Fruit fly (Drosophila melanogaster): Measurements from ENCODE around the gene CtsK1.

CtsK1 gene

DNA sequence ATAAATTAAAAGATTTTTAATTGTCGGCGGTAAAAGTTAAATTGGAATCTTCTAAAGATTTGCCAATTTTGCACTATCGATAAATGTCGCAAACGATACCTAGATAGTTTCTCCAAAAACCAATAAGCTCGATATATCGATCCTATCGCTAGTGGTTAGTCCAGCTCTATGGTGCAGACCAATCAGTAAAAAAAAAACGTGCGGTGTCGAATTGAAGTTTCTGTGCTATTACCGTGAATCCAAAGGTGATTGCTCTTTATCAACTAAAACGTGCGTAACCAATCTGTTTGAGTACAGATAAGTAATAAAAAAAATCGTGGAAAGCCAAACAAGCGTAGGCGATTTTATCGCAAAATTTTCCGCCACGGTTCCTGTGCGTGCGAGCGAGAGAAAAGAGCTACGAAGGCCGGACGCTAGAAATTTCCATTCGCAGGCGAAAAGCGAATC, 42.9 kb downstream of the CtsK1 start, which contains the start of gene Hsp110 (continued):
- TF ChIP-seq CG10431 (GFP tag; optimal IDR thresholded peaks at IDR 0.05) = no peak
- peak; percentile 98 for TF ChIP-seq Dref (GFP tag; IDR thresholded peaks at IDR 0.05)
- no peak for TF ChIP-seq CG12071 (GFP tag; optimal IDR thresholded peaks at IDR 0.05)
- TF ChIP-seq Aef1 (GFP tag; IDR thresholded peaks at IDR 0.05) = no peak
- peak; percentile 99 for TF ChIP-seq inv (GFP tag; IDR thresholded peaks at IDR 0.05; ENCODE audit: partially characterized antibody)
- TF ChIP-seq Taf1 (GFP tag; IDR thresholded peaks at IDR 0.05) = no peak
- TF ChIP-seq nerfin-2 (GFP tag; IDR thresholded peaks at IDR 0.05; ENCODE audit: partially characterized antibody) = peak; percentile 98
- TF ChIP-seq Fer2 (tag; optimal IDR thresholded peaks at IDR 0.05) = no peak
- TF ChIP-seq CG9932 (GFP tag; IDR thresholded peaks at IDR 0.05) = peak; percentile 76
- no peak for TF ChIP-seq CG1529 (GFP tag; optimal IDR thresholded peaks at IDR 0.05)
- no peak for TF ChIP-seq CG11560 (tag; IDR thresholded peaks at IDR 0.05)
- TF ChIP-seq Dp (GFP tag; optimal IDR thresholded peaks at IDR 0.05) = peak; percentile 92
- peak in 1 of 2 experiments; percentile 84 for TF ChIP-seq insv (GFP tag; optimal IDR thresholded peaks at IDR 0.05)
- peak; percentile 70 for TF ChIP-seq CG14710 (tag; optimal IDR thresholded peaks at IDR 0.05)
- peak; percentile 99 for TF ChIP-seq hb (GFP tag; IDR thresholded peaks at IDR 0.05; ENCODE audit: partially characterized antibody)
- TF ChIP-seq lbe (GFP tag; optimal IDR thresholded peaks at IDR 0.05) = peak; percentile 64
- peak in 1 of 2 experiments; percentile 17 for TF ChIP-seq Eip74EF (GFP tag; optimal IDR thresholded peaks at IDR 0.05)
- TF ChIP-seq Pdp1 (GFP tag; optimal IDR thresholded peaks at IDR 0.05) = peak in 1 of 2 experiments; percentile 42
- 0 out of 3 replicates have a peak, but pooled peaks have one; percentile 37 for TF ChIP-seq row (GFP tag; IDR thresholded peaks at IDR 0.05)
- TF ChIP-seq Rx (GFP tag; IDR thresholded peaks at IDR 0.05) = no peak
- peak; percentile 58 for TF ChIP-seq YL-1 (GFP tag; optimal IDR thresholded peaks at IDR 0.05)
- TF ChIP-seq CG31365 (tag; optimal IDR thresholded peaks at IDR 0.05) = peak; percentile 8
- TF ChIP-seq TFAM (GFP tag; optimal IDR thresholded peaks at IDR 0.05) = no peak
- TF ChIP-seq Atf-2 (GFP tag; optimal IDR thresholded peaks at IDR 0.05) = no peak
- no peak for TF ChIP-seq CG3847 (GFP tag; IDR thresholded peaks at IDR 0.05)
- peak; percentile 3 for TF ChIP-seq CG13424 (tag; optimal IDR thresholded peaks at IDR 0.05)
- peak; percentile 37 for TF ChIP-seq CG7839 (tag; optimal IDR thresholded peaks at IDR 0.05)
- peak; percentile 38 for TF ChIP-seq CG18599 (GFP tag; optimal IDR thresholded peaks at IDR 0.05)
- no peak for TF ChIP-seq ewg (GFP tag; optimal IDR thresholded peaks at IDR 0.05)
- peak; percentile 46 for TF ChIP-seq MBD-R2 (GFP tag; IDR thresholded peaks at IDR 0.05)
- TF ChIP-seq CG17912 (GFP tag; optimal IDR thresholded peaks at IDR 0.05) = peak; percentile 62
- TF ChIP-seq knrl (GFP tag; IDR thresholded peaks at IDR 0.05; ENCODE audit: partially characterized antibody) = peak; percentile 99
- peak; percentile 62 for TF ChIP-seq lilli (GFP tag; optimal IDR thresholded peaks at IDR 0.05)
- TF ChIP-seq unpg (GFP tag; optimal IDR thresholded peaks at IDR 0.05) = peak; percentile 7
- peak; percentile 72 for TF ChIP-seq CG34376 (GFP tag; optimal IDR thresholded peaks at IDR 0.05)
- TF ChIP-seq gsb-n (tag; optimal IDR thresholded peaks at IDR 0.05) = peak; percentile 47
- TF ChIP-seq CG4424 (GFP tag; optimal IDR thresholded peaks at IDR 0.05) = no peak
- TF ChIP-seq Rfx (GFP tag; IDR thresholded peaks at IDR 0.05) = peak; percentile 55
- peak; percentile 69 for TF ChIP-seq exex (tag; optimal IDR thresholded peaks at IDR 0.05)
- TF ChIP-seq CrebB (tag; optimal IDR thresholded peaks at IDR 0.05) = peak; percentile 23
- TF ChIP-seq CG16815 (GFP tag; optimal IDR thresholded peaks at IDR 0.05) = no peak
- TF ChIP-seq Trl (optimal IDR thresholded peaks at IDR 0.05) = no peak
- TF ChIP-seq Trl (GFP tag; optimal IDR thresholded peaks at IDR 0.05) = peak; percentile 17
- no peak for TF ChIP-seq cg (GFP tag; optimal IDR thresholded peaks at IDR 0.05)
- no peak for TF ChIP-seq ems (GFP tag; optimal IDR thresholded peaks at IDR 0.05)
- TF ChIP-seq btn (GFP tag; optimal IDR thresholded peaks at IDR 0.05) = no peak
- no peak for TF ChIP-seq shn (GFP tag; optimal IDR thresholded peaks at IDR 0.05)
- TF ChIP-seq Xbp1 (GFP tag; optimal IDR thresholded peaks at IDR 0.05) = peak; percentile 5
- TF ChIP-seq Mes4 (GFP tag; optimal IDR thresholded peaks at IDR 0.05) = no peak
- TF ChIP-seq CG17612 (GFP tag; IDR thresholded peaks at IDR 0.05) = no peak

Measured in whole organism, embryonic.